Worm (Caenorhabditis elegans): ENCODE data around the gene T19C9.8.

ce11 chrV:17284159-17284558 is 45.3 kb downstream of the T19C9.8 start:
- TF ChIP-seq dve-1 (tag; optimal IDR thresholded peaks at IDR 0.05; ENCODE audit: insufficient read depth) (no peak), T26A8.4 (GFP tag; IDR thresholded peaks at IDR 0.05) (no peak)

All from whole organism, L4 larva.